Worm (Caenorhabditis elegans) whole organism, midembryonic: ENCODE data around the gene cpin-1.

ENCODE experiments used
- flt-1 ChIP-seq: fragments of 200-800 bp; sonication (Bioruptor generic); IDR thresholded peaks from 2 replicates; pipeline ENCODE4 v1.3.6; 2022; ENCODE audit warnings: missing genetic modification characterization, missing compliant biosample characterization
- klf-2 ChIP-seq: fragments of 200-800 bp; sonication (Bioruptor generic); conservative IDR thresholded peaks from 2 replicates; pipeline ENCODE4 v1.3.6; 2022; ENCODE audit warnings: missing genetic modification reagents, missing genetic modification characterization, missing compliant biosample characterization
- med-1 ChIP-seq: sonication (generic microtip); optimal IDR thresholded peaks from 2 replicates; lab custom pipeline; 2017; ENCODE audit warnings: missing genetic modification characterization, mild to moderate bottlenecking, missing compliant biosample characterization, antibody characterized with exemption, missing genetic modification reagents; ENCODE audit not compliant: insufficient read depth
- ref-1 ChIP-seq: fragments of 200-800 bp; sonication (Bioruptor generic); conservative IDR thresholded peaks from 2 replicates; pipeline ENCODE4 v1.3.6; 2022; ENCODE audit warnings: missing genetic modification reagents, missing genetic modification characterization, missing compliant biosample characterization
- ztf-23 ChIP-seq: fragments of 200-800 bp; sonication (Bioruptor generic); IDR thresholded peaks from 2 replicates; pipeline ENCODE4 v1.3.6; 2022; ENCODE audit warnings: missing genetic modification reagents, missing genetic modification characterization, missing compliant biosample characterization
- ztf-29 ChIP-seq: fragments of 200-800 bp; sonication (Bioruptor generic); IDR thresholded peaks from 2 replicates; pipeline ENCODE4 v1.3.6; 2022; ENCODE audit warnings: missing genetic modification reagents, missing genetic modification characterization, missing compliant biosample characterization

DNA sequence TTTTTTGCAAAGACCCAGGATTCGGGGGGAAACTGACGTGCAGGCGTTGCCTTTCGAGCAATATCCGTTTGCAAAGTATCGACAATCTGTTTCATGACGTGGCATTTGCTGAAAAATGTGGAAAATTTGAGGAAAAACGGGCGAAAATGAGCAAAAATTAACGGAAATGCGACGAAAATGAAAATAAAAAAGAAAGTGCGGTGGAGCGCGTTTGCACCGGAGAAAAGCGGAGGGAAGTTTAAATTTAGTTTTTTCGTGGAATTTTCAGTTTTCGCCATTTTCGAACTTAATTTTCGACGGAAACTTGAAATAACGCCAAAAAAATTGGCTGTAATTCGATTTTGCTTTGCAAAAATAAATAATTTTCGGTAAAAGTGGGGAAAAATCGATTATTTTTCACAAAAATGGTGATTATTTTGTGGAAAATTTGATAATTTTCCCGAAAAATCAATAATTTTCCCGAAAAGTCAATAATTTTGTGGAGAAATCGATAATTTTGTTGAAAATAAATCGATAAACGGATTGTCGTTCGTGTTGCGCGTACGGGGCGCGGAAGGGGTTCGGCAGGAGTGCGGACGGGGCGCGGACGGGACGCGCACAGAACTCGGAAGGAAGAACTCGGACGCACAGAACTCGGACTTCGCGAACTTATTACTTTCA is 46.6 kb upstream of the cpin-1 start:
- TF ChIP-seq ztf-29 (GFP tag; lab: Robert Waterston, UW): no peak
- TF ChIP-seq med-1: no peak
- TF ChIP-seq ztf-23 (GFP tag; lab: Robert Waterston, UW): no peak
- TF ChIP-seq ref-1 (GFP tag; lab: Robert Waterston, UW): no peak
- no peak for TF ChIP-seq flt-1
- no peak for TF ChIP-seq klf-2
